Fruit fly (Drosophila melanogaster) whole organism, pupa: ENCODE measurements around the gene CG4820.

Source experiments
- CG17806 ChIP-seq: fragments of 200-800 bp; sonication (Bioruptor generic); optimal IDR thresholded peaks from 2 replicates; lab custom pipeline; 2018; ENCODE audit warnings: missing biosample characterization, mild to moderate bottlenecking, missing genetic modification characterization, moderate library complexity
- Pif1A ChIP-seq: fragments of 200-800 bp; sonication (Bioruptor generic); optimal IDR thresholded peaks from 3 replicates; lab custom pipeline; 2016; ENCODE audit warnings: missing biosample characterization, missing genetic modification characterization

dm6 chr3R:11170146-11170545, 46.2 kb upstream of the CG4820 start, which contains the start of gene Ugt35B1:
- TF ChIP-seq Pif1A (GFP tag; lab: Kevin White, UChicago) (no peak), CG17806 (tag; lab: Kevin White, UChicago) (no peak)
